Worm (Caenorhabditis elegans): ENCODE data around the gene rho-1.

Gene rho-1

DNA sequence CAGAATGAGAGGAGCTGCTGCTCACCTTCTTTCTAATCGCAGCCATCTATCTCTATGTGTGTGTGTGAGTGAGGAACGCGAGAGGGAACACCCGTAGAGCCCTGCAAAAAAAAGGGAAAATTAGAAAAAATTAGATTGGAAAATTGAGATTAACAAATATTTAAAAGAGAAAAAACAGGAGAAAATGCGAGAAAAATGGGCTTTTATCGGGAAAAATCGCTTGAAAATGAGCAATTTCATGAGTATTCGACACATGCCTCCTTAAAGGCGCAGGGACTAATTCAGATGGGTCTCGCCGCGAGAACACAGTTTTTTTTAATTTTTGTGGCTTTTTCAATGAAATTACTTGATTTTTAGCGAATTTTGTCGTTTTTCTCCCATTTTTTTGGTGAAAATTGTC, at the start of gene rho-1:
rho-1 (minus strand) TSS at position 101 of the 400 bp plus-strand sequence.
- no peak for TF ChIP-seq ztf-11 (tag; optimal IDR thresholded peaks at IDR 0.05)
- no peak for TF ChIP-seq mls-2 (tag; optimal IDR thresholded peaks at IDR 0.05)
- no peak for TF ChIP-seq lsy-2 (tag; optimal IDR thresholded peaks at IDR 0.05)
- no peak for TF ChIP-seq pha-4 (tag; optimal IDR thresholded peaks at IDR 0.05)
- TF ChIP-seq unc-120 (tag; optimal IDR thresholded peaks at IDR 0.05; ENCODE audit: poor library complexity, severe bottlenecking) = no peak
- TF ChIP-seq elt-1 (tag; optimal IDR thresholded peaks at IDR 0.05; ENCODE audit: borderline replicate concordance, insufficient read depth) = no peak
- no peak for TF ChIP-seq ceh-43 (GFP tag; optimal IDR thresholded peaks at IDR 0.05)
- TF ChIP-seq zip-8 (tag; optimal IDR thresholded peaks at IDR 0.05) = no peak
- no peak for TF ChIP-seq flh-1 (GFP tag; optimal IDR thresholded peaks at IDR 0.05)
- no peak for TF ChIP-seq elt-3 (tag; optimal IDR thresholded peaks at IDR 0.05)
- TF ChIP-seq drap-1 (GFP tag; optimal IDR thresholded peaks at IDR 0.05) = no peak
- no peak for TF ChIP-seq ceh-39 (tag; optimal IDR thresholded peaks at IDR 0.05)
- no peak for TF ChIP-seq hlh-1 (tag; optimal IDR thresholded peaks at IDR 0.05)
- TF ChIP-seq nhr-76 (tag; optimal IDR thresholded peaks at IDR 0.05) = no peak
- no peak for TF ChIP-seq lin-32 (GFP tag; optimal IDR thresholded peaks at IDR 0.05)
- no peak for TF ChIP-seq nhr-237 (tag; optimal IDR thresholded peaks at IDR 0.05)
- TF ChIP-seq mab-5 (tag; optimal IDR thresholded peaks at IDR 0.05) = no peak
- TF ChIP-seq nhr-2 (tag; optimal IDR thresholded peaks at IDR 0.05) = no peak
- TF ChIP-seq sptf-1 (tag; optimal IDR thresholded peaks at IDR 0.05) = no peak

DNA sequence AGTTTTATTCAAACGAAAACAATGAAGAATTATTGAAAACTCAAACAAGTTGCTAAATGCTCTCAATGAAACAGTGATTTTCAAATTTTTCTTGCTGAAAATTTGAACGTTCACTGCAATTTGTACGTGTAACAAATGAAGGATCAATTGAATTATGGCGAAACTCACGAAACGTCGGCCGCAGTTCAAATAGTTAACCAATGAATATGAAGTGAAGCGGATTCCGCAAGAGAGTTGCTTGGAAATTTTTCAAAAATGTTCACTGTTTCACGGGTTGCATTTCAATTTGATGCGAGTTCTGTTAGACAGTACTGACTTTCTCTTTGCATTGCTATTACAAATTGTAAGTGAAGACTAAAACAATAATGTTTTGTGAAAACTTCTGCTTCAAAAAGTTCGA, 46.1 kb upstream of the rho-1 start:
- TF ChIP-seq M03D4.4 (tag; optimal IDR thresholded peaks at IDR 0.05) (no peak), drap-1 (GFP tag; optimal IDR thresholded peaks at IDR 0.05) (no peak), nhr-76 (tag; optimal IDR thresholded peaks at IDR 0.05) (no peak), zip-8 (tag; optimal IDR thresholded peaks at IDR 0.05) (no peak), nhr-2 (tag; optimal IDR thresholded peaks at IDR 0.05) (no peak), flh-1 (GFP tag; optimal IDR thresholded peaks at IDR 0.05) (no peak), ztf-11 (tag; optimal IDR thresholded peaks at IDR 0.05) (no peak), unc-120 (tag; optimal IDR thresholded peaks at IDR 0.05; ENCODE audit: poor library complexity, severe bottlenecking) (no peak), blmp-1 (tag; optimal IDR thresholded peaks at IDR 0.05) (no peak), nhr-28 (tag; optimal IDR thresholded peaks at IDR 0.05) (no peak), ham-2 (GFP tag; optimal IDR thresholded peaks at IDR 0.05) (no peak), elt-3 (tag; optimal IDR thresholded peaks at IDR 0.05) (no peak), hlh-1 (tag; optimal IDR thresholded peaks at IDR 0.05) (no peak), sem-2 (GFP tag; optimal IDR thresholded peaks at IDR 0.05) (no peak), ceh-83 (GFP tag; optimal IDR thresholded peaks at IDR 0.05) (no peak), bed-3 (GFP tag; optimal IDR thresholded peaks at IDR 0.05) (no peak)

DNA sequence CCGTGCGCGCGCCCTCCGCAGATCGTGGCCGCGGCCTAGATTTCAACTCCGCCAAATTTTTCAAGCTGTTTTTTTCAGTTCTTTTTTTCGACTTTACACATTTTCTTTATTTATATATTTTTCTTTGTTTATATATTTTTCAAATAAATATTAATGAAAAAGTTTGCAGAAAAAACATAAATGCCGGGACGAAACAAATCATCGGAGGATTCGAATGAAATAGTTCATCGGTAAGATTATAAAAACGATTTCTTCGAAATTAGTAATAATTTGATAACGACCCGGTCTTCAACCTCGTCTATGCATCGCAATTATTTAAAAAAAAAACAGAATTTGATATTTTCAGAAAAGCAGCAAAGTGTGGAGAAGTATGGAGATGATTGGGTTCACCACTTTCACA, 44.5 kb upstream of the rho-1 start, which contains the start of gene Y51H4A.6:
Y51H4A.6 (plus strand) TSS at position 301 of the 400 bp plus-strand sequence.
- TF ChIP-seq cnd-1 (tag; optimal IDR thresholded peaks at IDR 0.05) (no peak), lsy-2 (tag; optimal IDR thresholded peaks at IDR 0.05) (no peak), mab-5 (tag; optimal IDR thresholded peaks at IDR 0.05) (no peak), blmp-1 (tag; optimal IDR thresholded peaks at IDR 0.05) (no peak), bed-3 (GFP tag; optimal IDR thresholded peaks at IDR 0.05) (no peak), hlh-1 (tag; optimal IDR thresholded peaks at IDR 0.05) (no peak), zip-8 (tag; optimal IDR thresholded peaks at IDR 0.05) (no peak), pha-4 (tag; optimal IDR thresholded peaks at IDR 0.05) (no peak), nhr-237 (tag; optimal IDR thresholded peaks at IDR 0.05) (no peak), mep-1 (tag; optimal IDR thresholded peaks at IDR 0.05) (no peak), nhr-2 (tag; optimal IDR thresholded peaks at IDR 0.05) (no peak), nhr-28 (tag; optimal IDR thresholded peaks at IDR 0.05) (no peak)

DNA sequence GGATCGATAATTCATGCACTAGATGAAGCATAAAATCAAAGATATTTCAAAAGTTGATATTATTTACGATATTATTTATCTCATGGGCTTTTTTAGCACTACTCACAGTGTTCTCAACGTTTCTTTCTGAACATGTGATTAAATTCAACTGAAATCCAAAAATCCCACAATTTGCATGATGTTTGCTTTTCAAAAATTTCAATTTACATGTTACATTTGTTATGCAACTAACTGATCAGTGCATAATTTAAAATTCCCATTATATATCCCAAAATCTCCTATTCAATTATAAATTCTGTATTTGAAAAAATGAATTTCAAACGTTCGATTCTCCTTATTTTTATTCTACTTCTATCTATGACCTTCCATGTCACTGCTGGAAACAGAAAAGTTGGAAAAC, 39.6 kb upstream of the rho-1 start, which contains the start of gene Y51H4A.937:
Y51H4A.937 (plus strand) TSS at position 301 of the 400 bp plus-strand sequence.
- TF ChIP-seq ces-1 (GFP tag; optimal IDR thresholded peaks at IDR 0.05) = no peak
- TF ChIP-seq sptf-1 (tag; optimal IDR thresholded peaks at IDR 0.05) = no peak
- TF ChIP-seq elt-1 (tag; optimal IDR thresholded peaks at IDR 0.05; ENCODE audit: borderline replicate concordance, insufficient read depth) = no peak
- no peak for TF ChIP-seq nhr-12 (tag; optimal IDR thresholded peaks at IDR 0.05)

DNA sequence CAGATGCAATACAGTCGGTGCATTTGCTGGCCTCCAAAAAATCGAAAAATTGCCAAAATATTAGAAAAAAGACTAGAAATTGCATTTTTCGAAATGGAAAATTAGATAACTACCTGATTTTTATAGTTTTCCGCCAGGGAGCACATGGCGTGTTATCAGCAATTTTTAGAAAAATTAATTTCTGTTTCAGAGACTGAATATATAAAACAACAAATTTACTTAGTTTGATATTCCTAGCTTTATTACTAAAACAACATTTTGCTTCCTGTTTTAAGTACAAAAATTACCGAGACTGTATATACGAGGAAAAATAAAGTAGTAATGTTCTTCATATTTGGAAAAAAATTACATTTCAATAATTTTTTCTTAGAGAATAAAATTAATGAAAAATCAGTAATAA, 37.2 kb upstream of the rho-1 start, which contains the start of gene Y51H4A.5:
Y51H4A.5 (minus strand) TSS at position 101 of the 400 bp plus-strand sequence.
- no peak for TF ChIP-seq cnd-1 (tag; optimal IDR thresholded peaks at IDR 0.05)
- TF ChIP-seq elt-3 (tag; optimal IDR thresholded peaks at IDR 0.05) = no peak
- TF ChIP-seq lin-13 (tag; optimal IDR thresholded peaks at IDR 0.05) = no peak
- no peak for TF ChIP-seq nhr-76 (tag; optimal IDR thresholded peaks at IDR 0.05)
- no peak for TF ChIP-seq sptf-1 (tag; optimal IDR thresholded peaks at IDR 0.05)
- no peak for TF ChIP-seq ceh-83 (GFP tag; optimal IDR thresholded peaks at IDR 0.05)
- TF ChIP-seq nhr-237 (tag; optimal IDR thresholded peaks at IDR 0.05) = no peak

Measured in whole organism, mixed stage, embryonic.